Worm (Caenorhabditis elegans) whole organism, L1 larva: Measurements from ENCODE around the gene mec-3.

Experiments used
- aly-2 ChIP-seq: fragments of 150-350 bp; optimal IDR thresholded peaks from 2 replicates; lab custom pipeline; 2014; ENCODE audit warnings: missing biosample characterization, missing genetic modification characterization
- dpl-1 ChIP-seq, 3 experiments: fragments of 150-350 bp in 2 of 3; sonication (generic microtip) in 1 of 3; optimal IDR thresholded peaks; 2 replicates each; lab custom pipeline; 2014 to 2017; ENCODE audit warnings: missing biosample characterization in 3 of 3, missing genetic modification characterization in 3 of 3, missing genetic modification reagents in 3 of 3
- jun-1 ChIP-seq: fragments of 150-350 bp; optimal IDR thresholded peaks from 2 replicates; lab custom pipeline; 2014; ENCODE audit warnings: missing biosample characterization, missing genetic modification reagents, missing genetic modification characterization
- lin-35 ChIP-seq, 2 experiments: fragments of 150-350 bp; optimal IDR thresholded peaks; 2 replicates each; lab custom pipeline; 2014; ENCODE audit warnings: missing biosample characterization in 2 of 2, missing genetic modification characterization in 2 of 2, missing genetic modification reagents in 2 of 2
- lir-3 ChIP-seq: sonication (generic microtip); optimal IDR thresholded peaks from 2 replicates; lab custom pipeline; 2016; ENCODE audit warnings: mild to moderate bottlenecking, missing genetic modification characterization, moderate library complexity, missing compliant biosample characterization; ENCODE audit not compliant: poor library complexity
- mab-9 ChIP-seq: fragments of 200-800 bp; sonication (Bioruptor generic); IDR thresholded peaks from 2 replicates; pipeline ENCODE4 v1.3.6; 2022; ENCODE audit warnings: missing genetic modification reagents, missing genetic modification characterization, missing compliant biosample characterization
- nhr-76 ChIP-seq: sonication (generic microtip); optimal IDR thresholded peaks from 2 replicates; lab custom pipeline; 2017; ENCODE audit warnings: missing biosample characterization, missing genetic modification characterization
- skn-1 ChIP-seq: fragments of 150-350 bp; optimal IDR thresholded peaks from 2 replicates; lab custom pipeline; 2014; ENCODE audit warnings: missing biosample characterization, missing genetic modification characterization
- swsn-7 ChIP-seq: sonication (generic microtip); optimal IDR thresholded peaks from 2 replicates; lab custom pipeline; 2016; ENCODE audit warnings: missing genetic modification characterization, missing compliant biosample characterization
- unc-62 ChIP-seq: fragments of 150-350 bp; optimal IDR thresholded peaks from 2 replicates; lab custom pipeline; 2014; ENCODE audit warnings: missing biosample characterization, missing genetic modification reagents, missing genetic modification characterization

- no peak for TF ChIP-seq lir-3 (tag; lab: Kevin White, UChicago)
- TF ChIP-seq dpl-1 (GFP tag; optimal IDR thresholded peaks at IDR 0.05; lab: Kevin White, UChicago): no peak
- TF ChIP-seq jun-1 (tag; lab: Kevin White, UChicago): no peak
- TF ChIP-seq nhr-76: no peak
- no peak for TF ChIP-seq mab-9 (GFP tag; lab: Robert Waterston, UW)
- TF ChIP-seq skn-1: no peak
- no peak for TF ChIP-seq unc-62 (GFP tag; lab: Kevin White, UChicago)
- no peak for TF ChIP-seq aly-2 (tag; lab: Kevin White, UChicago)
- no peak for TF ChIP-seq swsn-7
- TF ChIP-seq lin-35 (GFP tag; optimal IDR thresholded peaks at IDR 0.05; lab: Kevin White, UChicago): no peak
These were observed 47.8 kb downstream of the mec-3 start, which contains the start of gene R10H10.7 for ce11 chrIV:10413828-10414227.
